Fruit fly (Drosophila melanogaster): Measurements from ENCODE around the gene CG10031.

The CG10031 gene

dm6 chr2L:3657349-3658142 lies 41.3 kb downstream of the CG10031 start:
- TF ChIP-seq CG8478 (optimal IDR thresholded peaks at IDR 0.05) (no peak), Dll (optimal IDR thresholded peaks at IDR 0.05) (no peak), psq (optimal IDR thresholded peaks at IDR 0.05) (no peak), usp (GFP tag; optimal IDR thresholded peaks at IDR 0.05) (no peak), pan (optimal IDR thresholded peaks at IDR 0.05) (no peak), EcR (GFP tag; optimal IDR thresholded peaks at IDR 0.05) (no peak)

DNA sequence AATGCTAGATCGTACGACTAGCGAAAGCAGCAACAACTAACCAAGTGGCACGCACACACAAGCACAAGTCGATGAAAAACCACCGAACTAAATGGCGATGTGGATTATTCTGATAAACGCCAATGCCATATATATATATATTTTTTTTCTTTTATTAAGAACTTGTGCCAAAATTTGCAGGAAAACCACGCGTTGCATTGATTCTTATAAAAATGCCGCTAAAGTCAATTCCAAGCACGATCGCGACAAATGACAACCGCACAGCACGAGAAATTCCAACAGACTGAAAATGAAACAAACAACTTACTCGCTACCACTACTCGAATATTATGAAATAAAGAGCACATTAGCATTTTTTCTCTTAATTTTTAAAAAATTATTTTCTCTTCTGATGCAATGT lies 42.2 kb downstream of the CG10031 start, which contains the start of gene for:
Gene for (minus strand): TSS at position 287 of the 400 bp plus-strand sequence.
- TF ChIP-seq pan (optimal IDR thresholded peaks at IDR 0.05), result no peak
- no peak for TF ChIP-seq CG8478 (optimal IDR thresholded peaks at IDR 0.05)
- no peak for TF ChIP-seq Dll (optimal IDR thresholded peaks at IDR 0.05)
- no peak for TF ChIP-seq usp (GFP tag; optimal IDR thresholded peaks at IDR 0.05)
- no peak for TF ChIP-seq EcR (GFP tag; optimal IDR thresholded peaks at IDR 0.05)
- TF ChIP-seq psq (optimal IDR thresholded peaks at IDR 0.05), result no peak

dm6 chr2L:3655698-3656105 lies 43.2 kb downstream of the CG10031 start:
- TF ChIP-seq psq (optimal IDR thresholded peaks at IDR 0.05) (no peak), EcR (GFP tag; optimal IDR thresholded peaks at IDR 0.05) (no peak), usp (GFP tag; optimal IDR thresholded peaks at IDR 0.05) (no peak), CG8478 (optimal IDR thresholded peaks at IDR 0.05) (no peak), Dll (optimal IDR thresholded peaks at IDR 0.05) (no peak), pan (optimal IDR thresholded peaks at IDR 0.05) (no peak)

dm6 chr2L:3654956-3655618 lies 43.8 kb downstream of the CG10031 start:
- no peak for TF ChIP-seq psq (optimal IDR thresholded peaks at IDR 0.05)
- no peak for TF ChIP-seq usp (GFP tag; optimal IDR thresholded peaks at IDR 0.05)
- TF ChIP-seq Dll (optimal IDR thresholded peaks at IDR 0.05), result no peak
- TF ChIP-seq EcR (GFP tag; optimal IDR thresholded peaks at IDR 0.05), result no peak
